Worm (Caenorhabditis elegans): ENCODE measurements around the gene srw-83.
"Not testable (repeated sequence)": the region's sequence is repeated elsewhere in the genome, so short reads cannot be mapped to it uniquely, and the experiment has no call there.

srw-83 gene

ce11 chrV:18434961-18435360 lies 8.6 kb downstream of the srw-83 start, which contains the start of gene ZK262.20:
Gene ZK262.20, minus strand, starts transcription at chrV:18435061.
- TF ChIP-seq unc-3 (GFP tag; conservative IDR thresholded peaks at IDR 0.05), result no peak
- no peak for TF ChIP-seq unc-3 (tag; optimal IDR thresholded peaks at IDR 0.05)
- TF ChIP-seq nfya-1 (tag; optimal IDR thresholded peaks at IDR 0.05), result no peak
- no peak for TF ChIP-seq gmeb-2 (tag; optimal IDR thresholded peaks at IDR 0.05)
- TF ChIP-seq C08G9.2 (tag; optimal IDR thresholded peaks at IDR 0.05), result no peak
- TF ChIP-seq zip-5 (tag; optimal IDR thresholded peaks at IDR 0.05), result no peak
- TF ChIP-seq ceh-18 (tag; optimal IDR thresholded peaks at IDR 0.05), result no peak
- TF ChIP-seq pax-1 (tag; optimal IDR thresholded peaks at IDR 0.05), result no peak
- TF ChIP-seq nhr-11 (tag; optimal IDR thresholded peaks at IDR 0.05), result no peak
- no peak for TF ChIP-seq F13H6.1 (tag; optimal IDR thresholded peaks at IDR 0.05)
- TF ChIP-seq tbx-7 (tag; optimal IDR thresholded peaks at IDR 0.05), result no peak
- TF ChIP-seq pqm-1 (tag; optimal IDR thresholded peaks at IDR 0.05), result no peak
- no peak for TF ChIP-seq nhr-232 (tag; optimal IDR thresholded peaks at IDR 0.05)
- TF ChIP-seq rnt-1 (tag; optimal IDR thresholded peaks at IDR 0.05), result no peak
- no peak for TF ChIP-seq hlh-6 (tag; optimal IDR thresholded peaks at IDR 0.05)
- no peak for TF ChIP-seq ceh-45 (GFP tag; IDR thresholded peaks at IDR 0.05)
- no peak for TF ChIP-seq ceh-22 (tag; optimal IDR thresholded peaks at IDR 0.05)
- TF ChIP-seq ceh-48 (tag; optimal IDR thresholded peaks at IDR 0.05), result no peak
- no peak for TF ChIP-seq eyg-1 (tag; optimal IDR thresholded peaks at IDR 0.05)
- no peak for TF ChIP-seq ceh-6 (GFP tag; optimal IDR thresholded peaks at IDR 0.05)
- no peak for TF ChIP-seq odd-2 (tag; optimal IDR thresholded peaks at IDR 0.05)

ce11 chrV:18438081-18438480 lies 11.7 kb downstream of the srw-83 start, which contains the start of gene ZK262.8:
Gene ZK262.8, plus strand, starts transcription at chrV:18438381.
- TF ChIP-seq K09A11.1 (tag; optimal IDR thresholded peaks at IDR 0.05; ENCODE audit: insufficient read depth) (no peak), ceh-18 (tag; optimal IDR thresholded peaks at IDR 0.05) (no peak), T23F11.4 (GFP tag; optimal IDR thresholded peaks at IDR 0.05) (no peak), pha-2 (tag; optimal IDR thresholded peaks at IDR 0.05) (no peak), tbx-7 (tag; optimal IDR thresholded peaks at IDR 0.05) (no peak), ahr-1 (tag; optimal IDR thresholded peaks at IDR 0.05) (no peak)

- TF ChIP-seq madf-2 (tag; optimal IDR thresholded peaks at IDR 0.05); che-1 (tag; optimal IDR thresholded peaks at IDR 0.05); ceh-6 (GFP tag; optimal IDR thresholded peaks at IDR 0.05): not testable (repeated sequence)
Measured at ce11 chrV:18439469-18439868, 13.1 kb downstream of the srw-83 start, which contains the start of gene ZK262.9. Gene ZK262.9, plus strand, starts transcription at chrV:18439769.

ce11 chrV:18444118-18444517 lies 17.7 kb downstream of the srw-83 start, which contains the start of gene ZK228.1:
Gene ZK228.1, plus strand, starts transcription at chrV:18444418.
- no peak for TF ChIP-seq madf-2 (tag; optimal IDR thresholded peaks at IDR 0.05)

- TF ChIP-seq unc-3 (GFP tag; conservative IDR thresholded peaks at IDR 0.05) (no peak), unc-3 (tag; optimal IDR thresholded peaks at IDR 0.05) (no peak), ceh-34 (tag; optimal IDR thresholded peaks at IDR 0.05) (no peak), pha-2 (tag; optimal IDR thresholded peaks at IDR 0.05) (no peak), eyg-1 (tag; optimal IDR thresholded peaks at IDR 0.05) (no peak), unc-55 (GFP tag; optimal IDR thresholded peaks at IDR 0.05) (no peak), hlh-30 (tag; optimal IDR thresholded peaks at IDR 0.05; ENCODE audit: insufficient read depth) (no peak), ets-4 (tag; optimal IDR thresholded peaks at IDR 0.05) (no peak), dmd-4 (tag; optimal IDR thresholded peaks at IDR 0.05; ENCODE audit: borderline replicate concordance) (no peak), dve-1 (tag; optimal IDR thresholded peaks at IDR 0.05) (no peak), C08G9.2 (tag; optimal IDR thresholded peaks at IDR 0.05) (no peak), elt-4 (tag; optimal IDR thresholded peaks at IDR 0.05) (no peak), npax-4 (tag; optimal IDR thresholded peaks at IDR 0.05) (no peak), ama-1 (optimal IDR thresholded peaks at IDR 0.05) (no peak), ceh-19 (GFP tag; optimal IDR thresholded peaks at IDR 0.05) (no peak), ceh-30 (tag; optimal IDR thresholded peaks at IDR 0.05) (no peak), C38D4.7 (GFP tag; optimal IDR thresholded peaks at IDR 0.05) (no peak)
Measured at ce11 chrV:18456574-18456973, 30.2 kb downstream of the srw-83 start, which contains the start of gene ZK228.10. Gene ZK228.10, plus strand, starts transcription at chrV:18456874.

Data from whole organism, late embryonic.